Fruit fly (Drosophila melanogaster): Measurements from ENCODE around the gene CG14143.

The CG14143 gene

DNA sequence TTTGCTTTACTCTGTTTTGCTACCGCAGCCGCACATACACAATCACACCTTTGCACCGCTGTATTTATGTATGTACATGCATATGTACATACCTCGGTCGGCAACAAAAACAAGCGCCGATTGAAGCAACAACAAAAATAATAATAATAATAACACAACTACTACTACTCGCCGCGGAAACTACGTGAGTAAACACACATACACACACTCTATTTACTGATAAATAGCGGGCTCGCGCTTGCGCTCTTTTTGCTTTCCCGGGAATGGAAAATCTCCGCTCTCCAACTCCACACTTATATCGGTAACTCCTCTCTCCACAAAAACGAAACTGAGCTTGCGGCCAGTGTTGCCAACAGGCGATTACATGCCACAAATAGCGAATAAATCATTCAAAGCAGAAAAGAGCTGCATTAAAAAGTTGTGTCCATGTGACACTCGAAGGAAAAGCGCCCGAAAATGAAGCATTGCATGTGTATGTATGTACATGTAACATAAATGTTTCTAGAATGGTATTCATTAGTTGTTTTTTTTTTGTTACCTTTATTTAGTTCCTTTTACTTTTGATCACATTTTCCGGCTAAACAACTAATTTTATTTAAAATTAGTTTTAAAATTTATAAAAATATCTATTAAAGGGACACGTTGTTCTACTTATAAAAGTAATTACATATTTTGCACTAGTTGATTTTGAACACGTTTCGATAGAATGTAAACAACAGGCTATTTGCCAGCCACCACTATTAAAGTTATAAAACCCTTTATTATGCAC lies 16.0 kb upstream of the CG14143 start (continued):
- peak; percentile 81 for TF ChIP-seq CG10209 (GFP tag; optimal IDR thresholded peaks at IDR 0.05)
- TF ChIP-seq CG9932 (GFP tag; IDR thresholded peaks at IDR 0.05): peak; percentile 57
- peak; percentile 75; the same call in 1 of the 2 replicates for TF ChIP-seq vvl (GFP tag; IDR thresholded peaks at IDR 0.05)
- TF ChIP-seq Optix (GFP tag; IDR thresholded peaks at IDR 0.05): peak; percentile 57; the same call in 1 of the 3 replicates
- peak; percentile 59; the same call in 1 of the 2 replicates for TF ChIP-seq gsb (GFP tag; IDR thresholded peaks at IDR 0.05)
- TF ChIP-seq insv (GFP tag; optimal IDR thresholded peaks at IDR 0.05): peak in 1 of 2 experiments; percentile 78
- TF ChIP-seq CG5245 (GFP tag; optimal IDR thresholded peaks at IDR 0.05): peak; percentile 45
- peak; percentile 87 for TF ChIP-seq sens (GFP tag)
- TF ChIP-seq mam (GFP tag; optimal IDR thresholded peaks at IDR 0.05): peak; percentile 7
- TF ChIP-seq CG3847 (GFP tag; IDR thresholded peaks at IDR 0.05): peak; percentile 54
- peak; percentile 52 for TF ChIP-seq slp2 (GFP tag; optimal IDR thresholded peaks at IDR 0.05)
- peak; percentile 88 for TF ChIP-seq CG15696 (tag; optimal IDR thresholded peaks at IDR 0.05)
- TF ChIP-seq Ravus (GFP tag; IDR thresholded peaks at IDR 0.05): no peak
- TF ChIP-seq CG1832 (GFP tag; optimal IDR thresholded peaks at IDR 0.05): no peak
- peak; percentile 65 for TF ChIP-seq Deaf1 (tag; optimal IDR thresholded peaks at IDR 0.05)
- TF ChIP-seq CG13123 (GFP tag; optimal IDR thresholded peaks at IDR 0.05): peak; percentile 68
- TF ChIP-seq CG11560 (tag; IDR thresholded peaks at IDR 0.05): no peak
- peak; percentile 83 for TF ChIP-seq CG13296 (GFP tag; optimal IDR thresholded peaks at IDR 0.05)
- peak; percentile 99 for TF ChIP-seq kni (GFP tag; optimal IDR thresholded peaks at IDR 0.05)
- peak; percentile 68 for TF ChIP-seq pros (GFP tag; optimal IDR thresholded peaks at IDR 0.05)
- peak; percentile 77 for TF ChIP-seq zfh1 (GFP tag; IDR thresholded peaks at IDR 0.05)
- peak; percentile 80 for TF ChIP-seq Side (GFP tag; optimal IDR thresholded peaks at IDR 0.05)
- TF ChIP-seq Antp (GFP tag; optimal IDR thresholded peaks at IDR 0.05): peak; percentile 35
- 0 out of 3 replicates have a peak, but pooled peaks have one; percentile 30 for TF ChIP-seq ase (GFP tag; IDR thresholded peaks at IDR 0.05)
- no peak for TF ChIP-seq bcd (GFP tag; optimal IDR thresholded peaks at IDR 0.05)
- no peak for TF ChIP-seq Gug (GFP tag; IDR thresholded peaks at IDR 0.05)
- TF ChIP-seq Hmx (GFP tag; optimal IDR thresholded peaks at IDR 0.05): no peak
- TF ChIP-seq gem (tag; optimal IDR thresholded peaks at IDR 0.05): peak; percentile 63
- peak; percentile 87 for TF ChIP-seq wek (GFP tag; optimal IDR thresholded peaks at IDR 0.05)
- peak; percentile 91 for TF ChIP-seq Fer1 (GFP tag; optimal IDR thresholded peaks at IDR 0.05)
- peak; percentile 41 for TF ChIP-seq Bteb2 (GFP tag; optimal IDR thresholded peaks at IDR 0.05)
- TF ChIP-seq Dad (GFP tag; optimal IDR thresholded peaks at IDR 0.05): peak; percentile 60
- TF ChIP-seq CG30403 (GFP tag; optimal IDR thresholded peaks at IDR 0.05): peak; percentile 17
- TF ChIP-seq Opbp (GFP tag; IDR thresholded peaks at IDR 0.05; ENCODE audit: partially characterized antibody): 0 out of 3 replicates have a peak, but pooled peaks have one; percentile 26
- TF ChIP-seq Doc2 (GFP tag; IDR thresholded peaks at IDR 0.05): no peak
- peak; percentile 83 for TF ChIP-seq CG12236 (GFP tag; optimal IDR thresholded peaks at IDR 0.05)
- TF ChIP-seq CG4707 (GFP tag; optimal IDR thresholded peaks at IDR 0.05): peak; percentile 72
- peak; percentile 51 for TF ChIP-seq Fer2 (tag; optimal IDR thresholded peaks at IDR 0.05)
- TF ChIP-seq dati (GFP tag; IDR thresholded peaks at IDR 0.05): no peak
- peak; percentile 8 for TF ChIP-seq Ets97D (GFP tag; optimal IDR thresholded peaks at IDR 0.05)
- peak; percentile 89 for TF ChIP-seq Hmr (GFP tag; optimal IDR thresholded peaks at IDR 0.05)
- TF ChIP-seq maf-S (GFP tag; optimal IDR thresholded peaks at IDR 0.05): peak; percentile 18
- peak; percentile 62 for TF ChIP-seq CG15269 (tag; optimal IDR thresholded peaks at IDR 0.05)
- TF ChIP-seq ATbp (GFP tag; optimal IDR thresholded peaks at IDR 0.05): peak; percentile 94
- TF ChIP-seq CG3995 (GFP tag; optimal IDR thresholded peaks at IDR 0.05): no peak
- TF ChIP-seq CG12744 (GFP tag; optimal IDR thresholded peaks at IDR 0.05): peak; percentile 69
- TF ChIP-seq sd (tag; optimal IDR thresholded peaks at IDR 0.05): peak; percentile 93
- peak; percentile 30 for TF ChIP-seq CG18262 (tag; optimal IDR thresholded peaks at IDR 0.05)
- TF ChIP-seq CG8765 (GFP tag; IDR thresholded peaks at IDR 0.05): no peak
- TF ChIP-seq disco-r (GFP tag; optimal IDR thresholded peaks at IDR 0.05): peak; percentile 76

All from whole organism, embryonic.